Worm (Caenorhabditis elegans) whole organism, L4 larva: ENCODE results near the gene mrps-11.

Source experiments
- aha-1 ChIP-seq: fragments of 150-350 bp; peaks from one replicate; lab custom pipeline; 2014; ENCODE audit warnings: missing biosample characterization, missing genetic modification characterization
- ctbp-1 ChIP-seq: fragments of 200-800 bp; sonication (Bioruptor generic); IDR thresholded peaks from 2 replicates; pipeline ENCODE4 v1.3.6; 2022; ENCODE audit warnings: missing genetic modification reagents, missing genetic modification characterization, missing compliant biosample characterization
- daf-19 ChIP-seq: fragments of 200-800 bp; sonication (Bioruptor generic); conservative IDR thresholded peaks from 2 replicates; pipeline ENCODE4 v1.3.6; 2022; ENCODE audit warnings: missing genetic modification characterization, missing compliant biosample characterization
- nhr-237 ChIP-seq: sonication (generic microtip); optimal IDR thresholded peaks from 2 replicates; lab custom pipeline; 2017; ENCODE audit warnings: missing biosample characterization, missing genetic modification characterization
- nhr-28 ChIP-seq: fragments of 150-350 bp; optimal IDR thresholded peaks from 2 replicates; lab custom pipeline; 2014; ENCODE audit warnings: missing biosample characterization, missing genetic modification characterization
- nhr-76 ChIP-seq: fragments of 150-350 bp; optimal IDR thresholded peaks from 2 replicates; lab custom pipeline; 2014; ENCODE audit warnings: missing biosample characterization, missing genetic modification characterization
- pha-4 ChIP-seq, 2 experiments: fragments of 150-350 bp in 1 of 2; fragments of 200-800 bp in 1 of 2; sonication (Bioruptor generic) in 1 of 2; IDR thresholded peaks in 1 of 2; optimal IDR thresholded peaks in 1 of 2; 2 replicates each; pipeline versions ENCODE4 v1.3.6 to Lab custom; 2014 to 2022; ENCODE audit warnings: missing genetic modification characterization in 2 of 2, missing genetic modification reagents in 2 of 2, missing biosample characterization in 1 of 2, missing compliant biosample characterization in 1 of 2
- php-3 ChIP-seq: fragments of 200-800 bp; sonication (Bioruptor generic); IDR thresholded peaks from 2 replicates; pipeline ENCODE4 v1.3.6; 2022; ENCODE audit warnings: missing genetic modification reagents, missing genetic modification characterization, missing compliant biosample characterization
- pqm-1 ChIP-seq: sonication (generic microtip); optimal IDR thresholded peaks from 2 replicates; lab custom pipeline; 2017; ENCODE audit warnings: missing biosample characterization, missing genetic modification characterization

ce11 chrV:12533635-12534150 lies 39.3 kb upstream of the mrps-11 start:
- no peak for TF ChIP-seq aha-1 (tag; lab: Kevin White, UChicago)
- TF ChIP-seq ctbp-1 (GFP tag; lab: Robert Waterston, UW): no peak
- TF ChIP-seq pqm-1 (tag; lab: Kevin White, UChicago): no peak
- TF ChIP-seq php-3 (GFP tag; lab: Robert Waterston, UW): no peak
- TF ChIP-seq pha-4 (GFP tag; IDR thresholded peaks at IDR 0.05; lab: Robert Waterston, UW): no peak
- TF ChIP-seq pha-4 (tag; optimal IDR thresholded peaks at IDR 0.05; lab: Kevin White, UChicago): no peak
- TF ChIP-seq nhr-76 (tag; lab: Kevin White, UChicago): no peak
- TF ChIP-seq nhr-28 (tag; lab: Kevin White, UChicago): no peak
- no peak for TF ChIP-seq daf-19 (GFP tag; lab: Robert Waterston, UW)
- TF ChIP-seq nhr-237 (tag; lab: Kevin White, UChicago): no peak
